Fruit fly (Drosophila melanogaster): Measurements from ENCODE around the gene twe.

DNA sequence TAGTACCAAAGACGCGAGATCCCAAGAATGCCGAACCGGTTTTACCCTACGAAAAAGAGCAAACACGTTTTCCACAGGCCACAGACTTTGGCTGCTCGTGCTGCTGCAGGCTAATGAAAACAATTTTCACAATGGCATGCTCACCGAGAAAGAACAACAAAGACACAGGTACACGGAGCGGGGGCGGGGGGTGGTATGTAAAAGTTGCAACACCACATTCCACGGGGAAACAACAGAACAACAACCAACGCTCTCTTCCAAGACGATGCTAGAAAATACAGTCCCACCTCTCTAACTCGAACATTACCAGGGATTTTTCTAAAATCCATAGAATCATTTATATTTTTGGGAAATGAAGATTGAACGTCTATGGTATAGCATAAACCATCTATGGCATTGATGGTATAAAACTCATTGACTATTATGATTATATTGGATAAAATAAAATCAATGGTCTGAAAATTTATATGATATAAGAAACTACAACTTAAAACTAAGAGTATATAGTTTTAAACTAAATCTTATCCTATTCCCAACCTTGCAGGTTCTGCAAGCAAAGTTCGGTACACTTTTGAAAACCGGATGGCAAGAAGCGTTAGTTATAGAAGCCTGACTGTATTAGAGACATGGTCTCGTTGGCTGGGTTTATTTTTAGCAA, 19.9 kb upstream of the twe start:
- TF ChIP-seq pan (optimal IDR thresholded peaks at IDR 0.05) (no peak), Dll (optimal IDR thresholded peaks at IDR 0.05) (peak; percentile 45), psq (optimal IDR thresholded peaks at IDR 0.05) (no peak), usp (GFP tag; optimal IDR thresholded peaks at IDR 0.05) (no peak)
